Fruit fly (Drosophila melanogaster) whole organism, embryonic: ENCODE data around the gene Peritrophin-A.
A peak's percentile ranks its signal among the peaks of the same experiment; 100 is the strongest.

Source experiments
- Antp ChIP-seq: fragments of 200-800 bp; sonication (Bioruptor generic); optimal IDR thresholded peaks from 3 replicates; lab custom pipeline; 2016; ENCODE audit warnings: missing biosample characterization, missing genetic modification characterization
- CG12659 ChIP-seq: fragments of 200-800 bp; sonication (Bioruptor generic); optimal IDR thresholded peaks from 3 replicates; lab custom pipeline; 2017; ENCODE audit warnings: mild to moderate bottlenecking, missing biosample characterization, missing genetic modification reagents, missing genetic modification characterization
- CG13775 ChIP-seq: fragments of 200-800 bp; sonication (Bioruptor generic); optimal IDR thresholded peaks from 3 replicates; lab custom pipeline; 2017; ENCODE audit warnings: missing biosample characterization, mild to moderate bottlenecking, missing genetic modification characterization
- CG15479 ChIP-seq: fragments of 200-800 bp; sonication (Bioruptor generic); optimal IDR thresholded peaks from 3 replicates; lab custom pipeline; 2019; ENCODE audit warnings: missing biosample characterization, mild to moderate bottlenecking, missing genetic modification characterization, moderate library complexity
- CG15514 ChIP-seq: fragments of 200-800 bp; sonication (Bioruptor generic); optimal IDR thresholded peaks from 3 replicates; lab custom pipeline; 2017; ENCODE audit warnings: missing biosample characterization, missing genetic modification characterization, mild to moderate bottlenecking, moderate library complexity, missing genetic modification reagents
- CG1647 ChIP-seq: fragments of 200-800 bp; sonication (Bioruptor generic); optimal IDR thresholded peaks from 3 replicates; lab custom pipeline; 2016; ENCODE audit warnings: missing biosample characterization, missing genetic modification characterization
- CG17829 ChIP-seq: fragments of 200-800 bp; optimal IDR thresholded peaks from 2 replicates; lab custom pipeline; 2019; ENCODE audit warnings: missing biosample characterization, mild to moderate bottlenecking, missing genetic modification characterization, moderate library complexity
- CG1792 ChIP-seq: fragments of 200-800 bp; sonication (Bioruptor generic); optimal IDR thresholded peaks from 2 replicates; lab custom pipeline; 2016; ENCODE audit warnings: missing biosample characterization, missing genetic modification characterization
- CG1832 ChIP-seq: fragments of 200-800 bp; sonication (Bioruptor generic); optimal IDR thresholded peaks from 2 replicates; lab custom pipeline; 2017; ENCODE audit warnings: missing biosample characterization, mild to moderate bottlenecking, missing genetic modification characterization, inconsistent platforms
- CG2120 ChIP-seq: fragments of 200-800 bp; sonication (Bioruptor generic); optimal IDR thresholded peaks from 3 replicates; lab custom pipeline; 2016; ENCODE audit warnings: missing biosample characterization, missing genetic modification characterization
- CG2712 ChIP-seq: fragments of 200-800 bp; optimal IDR thresholded peaks from 3 replicates; lab custom pipeline; 2019; ENCODE audit warnings: missing biosample characterization, mild to moderate bottlenecking, missing genetic modification characterization, moderate library complexity
- CG2875 ChIP-seq: fragments of 200-800 bp; sonication (Bioruptor generic); optimal IDR thresholded peaks from 2 replicates; lab custom pipeline; 2017; ENCODE audit warnings: missing biosample characterization, mild to moderate bottlenecking, missing genetic modification characterization, missing genetic modification reagents
- CG30020 ChIP-seq: fragments of 200-800 bp; optimal IDR thresholded peaks from 2 replicates; lab custom pipeline; 2019; ENCODE audit warnings: missing biosample characterization, mild to moderate bottlenecking, missing genetic modification characterization, moderate library complexity
- CG6272 ChIP-seq: fragments of 200-800 bp; sonication (Bioruptor generic); IDR thresholded peaks from 2 replicates; pipeline ENCODE4 v1.3.6; 2022; ENCODE audit warnings: missing biosample characterization, missing genetic modification characterization
- CG7963 ChIP-seq: fragments of 200-800 bp; sonication (Bioruptor generic); IDR thresholded peaks from 3 replicates; pipeline ENCODE4 v1.3.6; 2022; ENCODE audit warnings: missing biosample characterization, missing genetic modification characterization; ENCODE audit not compliant: partially characterized antibody
- CG8290 ChIP-seq, 3 experiments: fragments of 200-800 bp; sonication (Bioruptor generic); optimal IDR thresholded peaks; 2 replicates each; lab custom pipeline; 2016 to 2019; ENCODE audit warnings: missing biosample characterization in 3 of 3, missing genetic modification characterization in 3 of 3, mild to moderate bottlenecking in 2 of 3, moderate library complexity in 1 of 3
- CG9876 ChIP-seq: fragments of 200-800 bp; sonication (Bioruptor generic); optimal IDR thresholded peaks from 2 replicates; lab custom pipeline; 2016; ENCODE audit warnings: missing biosample characterization, missing genetic modification characterization
- Dll ChIP-seq: fragments of 200-800 bp; sonication (Bioruptor generic); IDR thresholded peaks from 4 replicates; pipeline ENCODE4 v1.3.6; 2022; ENCODE audit warnings: missing biosample characterization, missing genetic modification characterization; ENCODE audit not compliant: partially characterized antibody
- ERR ChIP-seq: fragments of 200-800 bp; sonication (Bioruptor generic); optimal IDR thresholded peaks from 2 replicates; lab custom pipeline; 2016; ENCODE audit warnings: missing biosample characterization, missing genetic modification characterization
- Ets97D ChIP-seq: fragments of 200-800 bp; sonication (Bioruptor generic); optimal IDR thresholded peaks from 3 replicates; lab custom pipeline; 2016; ENCODE audit warnings: missing biosample characterization, missing genetic modification characterization
- H15 ChIP-seq: fragments of 200-800 bp; sonication (Bioruptor generic); IDR thresholded peaks from 3 replicates; pipeline ENCODE4 v1.3.6; 2022; ENCODE audit warnings: missing biosample characterization, missing genetic modification characterization
- HmgD ChIP-seq: fragments of 200-800 bp; sonication (Bioruptor generic); optimal IDR thresholded peaks from 3 replicates; lab custom pipeline; 2016; ENCODE audit warnings: missing biosample characterization, missing genetic modification characterization
- Hmx ChIP-seq: fragments of 200-800 bp; sonication (Bioruptor generic); optimal IDR thresholded peaks from 2 replicates; lab custom pipeline; 2016; ENCODE audit warnings: missing biosample characterization, missing genetic modification characterization
- Lim3 ChIP-seq: fragments of 200-800 bp; sonication (Bioruptor generic); IDR thresholded peaks from 2 replicates; pipeline ENCODE4 v1.3.6; 2022; ENCODE audit warnings: missing biosample characterization, missing genetic modification characterization
- MBD-R2 ChIP-seq: fragments of 200-800 bp; sonication (Bioruptor generic); IDR thresholded peaks from 2 replicates; pipeline ENCODE4 v1.3.6; 2022; ENCODE audit warnings: missing biosample characterization, missing genetic modification characterization
- Myb ChIP-seq: fragments of 200-800 bp; sonication (Bioruptor generic); optimal IDR thresholded peaks from 2 replicates; lab custom pipeline; 2016; ENCODE audit warnings: missing biosample characterization, missing genetic modification characterization
- Nf-YC ChIP-seq: fragments of 200-800 bp; optimal IDR thresholded peaks from 3 replicates; lab custom pipeline; 2019; ENCODE audit warnings: missing biosample characterization, mild to moderate bottlenecking, missing genetic modification characterization, moderate library complexity
- Ptx1 ChIP-seq: fragments of 200-800 bp; sonication (Bioruptor generic); IDR thresholded peaks from 2 replicates; pipeline ENCODE4 v1.3.6; 2022; ENCODE audit warnings: missing biosample characterization, missing genetic modification characterization
- ato ChIP-seq: fragments of 200-800 bp; sonication (Bioruptor generic); IDR thresholded peaks from 2 replicates; pipeline ENCODE4 v1.3.6; 2022; ENCODE audit warnings: missing biosample characterization, missing genetic modification characterization; ENCODE audit not compliant: partially characterized antibody
- bbx ChIP-seq: fragments of 200-800 bp; sonication (Bioruptor generic); IDR thresholded peaks from 2 replicates; pipeline ENCODE4 v1.3.6; 2022; ENCODE audit warnings: missing biosample characterization, missing genetic modification characterization; ENCODE audit not compliant: partially characterized antibody
- chif ChIP-seq, 2 experiments: fragments of 200-800 bp; sonication (Bioruptor generic); optimal IDR thresholded peaks; 3 replicates each; lab custom pipeline; 2016; ENCODE audit warnings: missing biosample characterization in 2 of 2, missing genetic modification characterization in 2 of 2
- corto ChIP-seq: fragments of 200-800 bp; sonication (Bioruptor generic); optimal IDR thresholded peaks from 2 replicates; lab custom pipeline; 2016; ENCODE audit warnings: missing biosample characterization, mild to moderate bottlenecking, missing genetic modification characterization, moderate library complexity
- danr ChIP-seq: fragments of 200-800 bp; sonication (Bioruptor generic); IDR thresholded peaks from 2 replicates; pipeline ENCODE4 v1.3.6; 2022; ENCODE audit warnings: missing biosample characterization, missing genetic modification characterization
- dm ChIP-seq: fragments of 200-800 bp; sonication (Bioruptor generic); optimal IDR thresholded peaks from 3 replicates; lab custom pipeline; 2016; ENCODE audit warnings: missing biosample characterization, missing genetic modification characterization
- ems ChIP-seq: fragments of 200-800 bp; sonication (Bioruptor generic); optimal IDR thresholded peaks from 3 replicates; lab custom pipeline; 2016; ENCODE audit warnings: missing biosample characterization, missing genetic modification characterization
- fd64A ChIP-seq: fragments of 200-800 bp; sonication (Bioruptor generic); optimal IDR thresholded peaks from 3 replicates; lab custom pipeline; 2018; ENCODE audit warnings: missing biosample characterization, mild to moderate bottlenecking, missing genetic modification characterization
- gfzf ChIP-seq: fragments of 200-800 bp; sonication (Bioruptor generic); optimal IDR thresholded peaks from 2 replicates; lab custom pipeline; 2016; ENCODE audit warnings: missing biosample characterization, mild to moderate bottlenecking, missing genetic modification characterization, moderate library complexity
- grau ChIP-seq: fragments of 200-800 bp; optimal IDR thresholded peaks from 3 replicates; lab custom pipeline; 2019; ENCODE audit warnings: missing biosample characterization, mild to moderate bottlenecking, missing genetic modification characterization, moderate library complexity
- insv ChIP-seq, 2 experiments: fragments of 200-800 bp; sonication (Bioruptor generic); optimal IDR thresholded peaks; 3 replicates each; lab custom pipeline; 2016 to 2018; ENCODE audit warnings: missing biosample characterization in 2 of 2, missing genetic modification characterization in 2 of 2
- knrl ChIP-seq: fragments of 200-800 bp; sonication (Bioruptor generic); IDR thresholded peaks from 3 replicates; pipeline ENCODE4 v1.3.6; 2022; ENCODE audit warnings: missing biosample characterization, missing genetic modification characterization; ENCODE audit not compliant: partially characterized antibody
- lov ChIP-seq, 2 experiments: fragments of 200-800 bp in 1 of 2; fragments of >200 bp in 1 of 2; sonication (Bioruptor generic) in 1 of 2; IDR thresholded peaks in 1 of 2; optimal IDR thresholded peaks in 1 of 2; 2 replicates in 1 of 2; 3 replicates in 1 of 2; pipeline versions ENCODE4 v1.3.6 to Lab custom; 2017 to 2022; ENCODE audit warnings: missing biosample characterization in 1 of 2, missing genetic modification characterization in 1 of 2
- mld ChIP-seq: fragments of 200-800 bp; sonication (Bioruptor generic); IDR thresholded peaks from 3 replicates; pipeline ENCODE4 v1.3.6; 2022; ENCODE audit warnings: missing biosample characterization, missing genetic modification characterization; ENCODE audit not compliant: partially characterized antibody
- nerfin-2 ChIP-seq: fragments of 200-800 bp; sonication (Bioruptor generic); IDR thresholded peaks from 2 replicates; pipeline ENCODE4 v1.3.6; 2022; ENCODE audit warnings: missing biosample characterization, missing genetic modification characterization; ENCODE audit not compliant: partially characterized antibody
- pho ChIP-seq: fragments of 200-800 bp; sonication (Bioruptor generic); optimal IDR thresholded peaks from 2 replicates; lab custom pipeline; 2016; ENCODE audit warnings: missing biosample characterization, missing genetic modification characterization
- prd ChIP-seq, 3 experiments: fragments of >200 bp in 2 of 3; fragments of 200-800 bp in 1 of 3; sonication (Bioruptor generic) in 1 of 3; optimal IDR thresholded peaks in 2 of 3; IDR thresholded peaks in 1 of 3; 2 replicates in 2 of 3; 3 replicates in 1 of 3; pipeline versions ENCODE4 v1.3.6 to Lab custom; 2017 to 2022; ENCODE audit warnings: missing biosample characterization in 1 of 3, missing genetic modification characterization in 1 of 3
- pzg ChIP-seq: fragments of 200-800 bp; sonication (Bioruptor generic); optimal IDR thresholded peaks from 3 replicates; lab custom pipeline; 2018; ENCODE audit warnings: missing biosample characterization, mild to moderate bottlenecking, missing genetic modification characterization, moderate library complexity
- shn ChIP-seq: fragments of 200-800 bp; sonication (Bioruptor generic); optimal IDR thresholded peaks from 3 replicates; lab custom pipeline; 2016; ENCODE audit warnings: missing biosample characterization, missing genetic modification characterization
- sob ChIP-seq: fragments of 200-800 bp; sonication (Bioruptor generic); IDR thresholded peaks from 2 replicates; pipeline ENCODE4 v1.3.6; 2022; ENCODE audit warnings: missing biosample characterization, missing genetic modification characterization

Peritrophin-A gene

dm6 chrX:20251069-20251468, 6.6 kb downstream of the Peritrophin-A start, which contains the start of the genes CG17068 and Rab10 (continued):
- TF ChIP-seq CG8290 (GFP tag; optimal IDR thresholded peaks at IDR 0.05; lab: Kevin White, UChicago) (peak; percentile 44), CG8290 (tag; optimal IDR thresholded peaks at IDR 0.05; lab: Kevin White, UChicago) (peak in 1 of 2 experiments; percentile 12), CG6272 (no peak), corto (GFP tag; lab: Kevin White, UChicago) (no peak), CG15479 (GFP tag; lab: Kevin White, UChicago) (peak; percentile 25), Hmx (GFP tag; lab: Kevin White, UChicago) (no peak), mld (GFP tag; lab: Robert Waterston, UW) (peak; percentile 75), CG9876 (GFP tag; lab: Kevin White, UChicago) (no peak), danr (GFP tag; lab: Robert Waterston, UW) (0 out of 2 replicates have a peak, but pooled peaks have one; percentile 9), CG17829 (peak; percentile 13), knrl (GFP tag; lab: Robert Waterston, UW) (peak; percentile 94), nerfin-2 (GFP tag; lab: Robert Waterston, UW) (peak; percentile 88), CG15514 (peak; percentile 59), dm (GFP tag; lab: Kevin White, UChicago) (peak; percentile 53), CG12659 (GFP tag; lab: Kevin White, UChicago) (peak; percentile 34), lov (optimal IDR thresholded peaks at IDR 0.05; lab: Kevin White, UChicago) (no peak), lov (GFP tag; IDR thresholded peaks at IDR 0.05; lab: Robert Waterston, UW) (no peak), grau (tag; lab: Kevin White, UChicago) (peak; percentile 12), ems (GFP tag; lab: Kevin White, UChicago) (no peak), Ets97D (GFP tag; lab: Kevin White, UChicago) (peak; percentile 49), CG1792 (GFP tag; lab: Kevin White, UChicago) (no peak), prd (optimal IDR thresholded peaks at IDR 0.05; lab: Kevin White, UChicago) (no peak), prd (GFP tag; IDR thresholded peaks at IDR 0.05; lab: Robert Waterston, UW) (0 out of 3 replicates have a peak, but pooled peaks have one; percentile 8), gfzf (GFP tag; lab: Kevin White, UChicago) (peak; percentile 32), Myb (peak; percentile 22), H15 (no peak), CG13775 (GFP tag; lab: Kevin White, UChicago) (peak; percentile 7), Antp (peak; percentile 13), MBD-R2 (GFP tag; lab: Robert Waterston, UW) (peak; percentile 63), pzg (GFP tag; lab: Kevin White, UChicago) (peak; percentile 75), sob (GFP tag; lab: Robert Waterston, UW) (no peak), Nf-YC (no peak), ato (peak; percentile 57), bbx (GFP tag; lab: Robert Waterston, UW) (peak; percentile 84), CG7963 (GFP tag; lab: Robert Waterston, UW) (peak; percentile 85), shn (no peak), HmgD (GFP tag; lab: Kevin White, UChicago) (peak; percentile 32), Ptx1 (GFP tag; lab: Robert Waterston, UW) (0 out of 2 replicates have a peak, but pooled peaks have one; percentile 22), pho (GFP tag; lab: Kevin White, UChicago) (peak; percentile 22), ERR (GFP tag; lab: Kevin White, UChicago) (no peak), CG1647 (GFP tag; lab: Kevin White, UChicago) (no peak), CG1832 (no peak), fd64A (GFP tag; lab: Kevin White, UChicago) (no peak), insv (GFP tag; optimal IDR thresholded peaks at IDR 0.05; lab: Kevin White, UChicago) (no peak), Lim3 (no peak), CG2875 (GFP tag; lab: Kevin White, UChicago) (no peak), chif (GFP tag; optimal IDR thresholded peaks at IDR 0.05; lab: Kevin White, UChicago) (no peak), CG2712 (tag; lab: Kevin White, UChicago) (peak; percentile 31), Dll (GFP tag; lab: Robert Waterston, UW) (peak; percentile 95), CG2120 (GFP tag; lab: Kevin White, UChicago) (peak; percentile 32), CG30020 (peak; percentile 37)
